Worm (Caenorhabditis elegans): ENCODE data around the gene scl-2.

DNA sequence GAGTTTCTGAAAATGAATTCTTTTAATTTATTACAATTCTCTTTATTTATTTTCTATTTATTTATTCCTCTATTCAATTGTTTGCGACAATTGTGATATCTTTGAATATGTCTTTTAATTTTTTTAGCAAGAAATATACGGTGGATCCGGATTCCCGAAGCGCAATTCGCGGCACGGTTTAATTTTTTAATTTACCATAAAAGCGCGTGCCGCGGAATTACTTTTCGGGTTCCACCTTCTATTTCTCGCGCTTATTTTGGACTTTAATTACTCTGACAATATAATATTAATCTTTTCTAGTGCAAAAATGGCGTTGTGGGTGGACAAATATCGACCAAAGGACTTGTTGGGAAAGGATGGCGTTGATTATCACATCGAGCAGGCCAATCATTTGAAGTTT, 38.0 kb downstream of the scl-2 start, which contains the start of gene rfc-3:
- no peak for TF ChIP-seq fkh-3 (tag; optimal IDR thresholded peaks at IDR 0.05)
- TF ChIP-seq F52B5.7 (tag; optimal IDR thresholded peaks at IDR 0.05): no peak
- TF ChIP-seq hrde-1 (tag; optimal IDR thresholded peaks at IDR 0.05; ENCODE audit: borderline replicate concordance): no peak
- no peak for TF ChIP-seq K11D2.4 (GFP tag; IDR thresholded peaks at IDR 0.05)
